Worm (Caenorhabditis elegans): ENCODE results near the gene C02F5.10.

Gene C02F5.10

DNA sequence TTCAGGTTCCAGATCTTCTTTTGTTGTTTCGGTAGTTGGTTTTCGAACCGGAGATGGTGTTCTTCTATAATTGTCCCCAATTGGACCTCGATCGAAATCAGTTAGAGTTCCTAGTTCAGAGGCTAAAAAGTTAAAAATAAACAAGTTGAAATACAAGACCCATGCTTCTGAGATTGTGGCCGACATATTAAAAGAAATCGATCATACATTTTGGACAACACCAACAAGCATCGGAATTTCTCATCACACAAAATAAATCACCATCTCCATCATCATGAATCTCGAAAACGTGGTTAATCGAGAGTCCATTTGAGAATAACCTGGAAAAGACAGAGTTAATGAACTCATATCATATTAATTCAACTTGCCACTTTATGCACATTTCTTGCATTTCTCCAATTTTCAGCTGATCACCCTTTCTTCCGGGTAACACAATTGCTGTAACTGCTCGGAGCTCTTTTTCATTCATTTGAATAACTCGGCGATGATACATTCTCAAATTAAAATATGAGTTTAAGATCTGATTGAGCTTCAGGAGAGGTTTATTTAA lies 22.5 kb upstream of the C02F5.10 start, which contains the start of the genes mps-4 and F09G8.10:
mps-4 (minus strand) TSS at position 101 of the 550 bp plus-strand sequence.
F09G8.10 (minus strand) TSS at position 500 of the 550 bp plus-strand sequence.
- TF ChIP-seq nhr-77 (tag; optimal IDR thresholded peaks at IDR 0.05): no peak
- no peak for TF ChIP-seq ceh-28 (tag; optimal IDR thresholded peaks at IDR 0.05)
- TF ChIP-seq ztf-4 (tag; optimal IDR thresholded peaks at IDR 0.05): no peak
- TF ChIP-seq nhr-67 (tag; optimal IDR thresholded peaks at IDR 0.05): no peak
- no peak for TF ChIP-seq nhr-76 (tag; optimal IDR thresholded peaks at IDR 0.05)
- no peak for TF ChIP-seq nhr-237 (tag; optimal IDR thresholded peaks at IDR 0.05)
- no peak for TF ChIP-seq snpc-4 (tag; optimal IDR thresholded peaks at IDR 0.05)
- no peak for TF ChIP-seq eor-1 (tag; optimal IDR thresholded peaks at IDR 0.05)
- no peak for TF ChIP-seq lin-15B (tag; optimal IDR thresholded peaks at IDR 0.05)
- TF ChIP-seq fos-1 (tag; optimal IDR thresholded peaks at IDR 0.05): no peak
- no peak for TF ChIP-seq nhr-11 (tag; optimal IDR thresholded peaks at IDR 0.05)
- TF ChIP-seq egl-27 (tag; optimal IDR thresholded peaks at IDR 0.05): no peak
- TF ChIP-seq elt-1 (tag; optimal IDR thresholded peaks at IDR 0.05): no peak
- no peak for TF ChIP-seq elt-2 (tag; optimal IDR thresholded peaks at IDR 0.05)
- no peak for TF ChIP-seq lsy-12 (tag; optimal IDR thresholded peaks at IDR 0.05)
- TF ChIP-seq zag-1 (tag; optimal IDR thresholded peaks at IDR 0.05): no peak
- TF ChIP-seq egl-5 (tag; optimal IDR thresholded peaks at IDR 0.05): no peak

DNA sequence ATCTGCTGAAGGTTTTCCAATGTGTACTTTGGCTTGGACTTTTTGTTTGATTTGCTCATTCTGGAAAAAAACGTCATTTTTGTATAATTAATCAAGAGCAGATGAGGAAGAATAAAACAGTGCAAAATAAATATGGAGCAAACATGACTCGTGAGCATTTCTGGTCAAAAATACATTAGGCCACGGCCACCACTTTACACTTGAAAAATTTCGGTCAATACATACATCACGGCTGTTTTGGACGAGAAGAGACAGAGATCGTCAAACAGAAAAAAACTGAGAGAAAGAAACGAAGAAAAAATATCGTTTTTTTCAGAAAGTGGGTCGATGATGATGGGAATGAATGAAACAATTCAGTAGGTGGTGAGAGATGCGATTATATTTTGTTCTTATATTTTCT lies 19.0 kb upstream of the C02F5.10 start, which contains the start of the genes F09G8.7 and crn-7:
F09G8.7 (minus strand) TSS at position 60 of the 400 bp plus-strand sequence.
crn-7 (plus strand) TSS at position 236 of the 400 bp plus-strand sequence.
- TF ChIP-seq mdl-1 (tag; optimal IDR thresholded peaks at IDR 0.05) (no peak), nhr-23 (tag; optimal IDR thresholded peaks at IDR 0.05) (peak; percentile 42), sea-2 (GFP tag; optimal IDR thresholded peaks at IDR 0.05) (no peak), ceh-16 (tag; optimal IDR thresholded peaks at IDR 0.05) (no peak), pha-4 (tag; optimal IDR thresholded peaks at IDR 0.05) (peak; percentile 61), egl-27 (tag; optimal IDR thresholded peaks at IDR 0.05) (no peak), nhr-237 (tag; optimal IDR thresholded peaks at IDR 0.05) (no peak), nfya-1 (tag; optimal IDR thresholded peaks at IDR 0.05; ENCODE audit: insufficient read depth) (peak; percentile 51), zag-1 (tag; optimal IDR thresholded peaks at IDR 0.05) (no peak), unc-62 (GFP tag; optimal IDR thresholded peaks at IDR 0.05) (no peak), lsy-12 (tag; optimal IDR thresholded peaks at IDR 0.05) (no peak), unc-39 (tag; optimal IDR thresholded peaks at IDR 0.05) (no peak), nhr-12 (tag; optimal IDR thresholded peaks at IDR 0.05) (no peak), nhr-28 (tag; optimal IDR thresholded peaks at IDR 0.05) (no peak), R02D3.7 (tag; optimal IDR thresholded peaks at IDR 0.05) (no peak), mml-1 (tag; optimal IDR thresholded peaks at IDR 0.05) (no peak), lin-15B (tag; optimal IDR thresholded peaks at IDR 0.05) (peak; percentile 71), elt-2 (tag; optimal IDR thresholded peaks at IDR 0.05) (no peak), snpc-4 (tag; optimal IDR thresholded peaks at IDR 0.05) (peak; percentile 26), ceh-28 (tag; optimal IDR thresholded peaks at IDR 0.05) (no peak), nhr-25 (tag; optimal IDR thresholded peaks at IDR 0.05) (peak; percentile 9), elt-3 (tag; optimal IDR thresholded peaks at IDR 0.05) (no peak), fkh-10 (GFP tag; optimal IDR thresholded peaks at IDR 0.05) (no peak), ZK546.5 (tag; optimal IDR thresholded peaks at IDR 0.05) (no peak)

DNA sequence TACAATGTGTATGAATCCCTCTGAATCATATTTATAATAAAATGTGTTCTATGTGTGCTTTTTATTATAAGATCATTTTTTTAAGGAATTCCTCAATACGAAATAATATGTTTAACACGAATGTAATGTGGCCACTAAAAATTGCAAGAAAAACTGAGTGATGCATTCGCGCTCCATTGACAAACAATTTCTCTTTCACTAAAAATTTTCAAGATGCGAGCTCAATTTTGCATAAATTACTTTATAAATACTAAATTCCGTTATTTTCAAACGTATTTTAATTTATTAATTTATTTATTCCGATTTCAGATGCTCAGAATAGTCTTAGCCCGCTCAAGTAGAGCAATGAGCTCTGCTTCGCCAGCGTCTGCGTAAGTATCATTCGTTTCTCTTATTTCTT lies 16.5 kb upstream of the C02F5.10 start, which contains the start of gene mrps-9:
mrps-9 (plus strand) TSS at position 310 of the 400 bp plus-strand sequence.
- TF ChIP-seq nfya-1 (tag; optimal IDR thresholded peaks at IDR 0.05; ENCODE audit: insufficient read depth): peak; percentile 3
- TF ChIP-seq daf-12 (tag; optimal IDR thresholded peaks at IDR 0.05): no peak
- peak; percentile 51 for TF ChIP-seq lin-15B (tag; optimal IDR thresholded peaks at IDR 0.05)
- no peak for TF ChIP-seq lin-39 (tag; optimal IDR thresholded peaks at IDR 0.05)

DNA sequence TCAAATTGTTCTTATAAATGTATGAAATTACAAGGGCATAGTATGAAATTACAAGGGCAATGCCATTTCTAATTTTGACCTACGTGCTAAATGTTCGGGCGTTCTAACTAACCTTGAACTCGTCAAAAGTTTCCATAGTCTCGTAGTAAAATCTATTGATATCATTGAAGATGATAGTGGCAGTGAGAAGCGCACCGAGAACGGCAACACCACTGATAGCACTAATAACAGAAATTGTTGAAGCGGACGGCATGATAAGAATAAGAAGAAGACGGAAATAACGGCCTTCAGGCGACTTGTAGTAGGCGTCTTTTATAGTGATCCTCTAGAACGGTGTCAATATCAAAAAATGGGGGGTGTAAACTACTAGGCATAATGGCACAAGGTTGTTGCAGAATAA lies 14.1 kb upstream of the C02F5.10 start, which contains the start of gene col-91:
col-91 (minus strand) TSS at position 288 of the 400 bp plus-strand sequence.
- TF ChIP-seq elt-3 (tag; optimal IDR thresholded peaks at IDR 0.05): peak in 1 of 3 experiments; percentile 90
- TF ChIP-seq nhr-25 (tag; optimal IDR thresholded peaks at IDR 0.05): peak; percentile 78
- no peak for TF ChIP-seq nhr-67 (tag; optimal IDR thresholded peaks at IDR 0.05)

Data from whole organism, L3 larva.